Fruit fly (Drosophila melanogaster) whole organism: ENCODE data around the gene Pex14.

Experiments used
- CG8478 ChIP-seq: fragments of >200 bp; optimal IDR thresholded peaks from 2 replicates; lab custom pipeline; 2018; ENCODE audit warnings: inconsistent platforms
- Dll ChIP-seq: fragments of >200 bp; optimal IDR thresholded peaks from 2 replicates; lab custom pipeline; 2017
- pan ChIP-seq: fragments of >200 bp; optimal IDR thresholded peaks from 2 replicates; lab custom pipeline; 2017

dm6 chr3L:20815666-20816375 is 37.2 kb downstream of the Pex14 start, which contains the start of the genes CG3618 and Pka-R1:
- TF ChIP-seq CG8478 (lab: Kevin White, UChicago): no peak
- TF ChIP-seq pan (lab: Kevin White, UChicago): no peak
- TF ChIP-seq Dll (lab: Kevin White, UChicago): no peak
